Fruit fly (Drosophila melanogaster) ovary, adult (tissue): ENCODE data around the gene GILT3.

ENCODE experiments used
- CG17801 ChIP-seq: fragments of 200-800 bp; optimal IDR thresholded peaks from 2 replicates; lab custom pipeline; 2019; ENCODE audit warnings: missing biosample characterization, mild to moderate bottlenecking, missing genetic modification characterization, moderate library complexity; ENCODE audit not compliant: partially characterized antibody

GILT3 gene

dm6 chr3R:23677058-23677457, at the start of gene GILT3:
GILT3 (plus strand) TSS chr3R:23677358.
- TF ChIP-seq CG17801 (GFP tag; lab: Kevin White, UChicago) = no peak

- peak; percentile 25 for TF ChIP-seq CG17801 (GFP tag; lab: Kevin White, UChicago)
These were observed 47.6 kb upstream of the GILT3 start for dm6 chr3R:23629572-23629971.

dm6 chr3R:23634789-23635188, 42.4 kb upstream of the GILT3 start:
- TF ChIP-seq CG17801 (GFP tag; lab: Kevin White, UChicago) = no peak

dm6 chr3R:23637277-23637676, 39.9 kb upstream of the GILT3 start:
- no peak for TF ChIP-seq CG17801 (GFP tag; lab: Kevin White, UChicago)

dm6 chr3R:23638351-23638750, 38.8 kb upstream of the GILT3 start:
- TF ChIP-seq CG17801 (GFP tag; lab: Kevin White, UChicago) = no peak

dm6 chr3R:23639583-23639982, 37.6 kb upstream of the GILT3 start:
- no peak for TF ChIP-seq CG17801 (GFP tag; lab: Kevin White, UChicago)

dm6 chr3R:23642836-23643235, 34.3 kb upstream of the GILT3 start:
- no peak for TF ChIP-seq CG17801 (GFP tag; lab: Kevin White, UChicago)

dm6 chr3R:23646183-23646582, 31.0 kb upstream of the GILT3 start:
- peak; percentile 42 for TF ChIP-seq CG17801 (GFP tag; lab: Kevin White, UChicago)

- no peak for TF ChIP-seq CG17801 (GFP tag; lab: Kevin White, UChicago)
These were observed 27.3 kb upstream of the GILT3 start for dm6 chr3R:23649831-23650230.

- no peak for TF ChIP-seq CG17801 (GFP tag; lab: Kevin White, UChicago)
These were observed 24.5 kb upstream of the GILT3 start for dm6 chr3R:23652525-23653108.

dm6 chr3R:23655501-23655900, 21.7 kb upstream of the GILT3 start:
- TF ChIP-seq CG17801 (GFP tag; lab: Kevin White, UChicago) = peak; percentile 20

dm6 chr3R:23657357-23658318, 19.5 kb upstream of the GILT3 start:
- no peak for TF ChIP-seq CG17801 (GFP tag; lab: Kevin White, UChicago)

dm6 chr3R:23658948-23659347, 18.2 kb upstream of the GILT3 start:
- TF ChIP-seq CG17801 (GFP tag; lab: Kevin White, UChicago) = peak; percentile 48

dm6 chr3R:23659598-23659997, 17.6 kb upstream of the GILT3 start:
- no peak for TF ChIP-seq CG17801 (GFP tag; lab: Kevin White, UChicago)

- no peak for TF ChIP-seq CG17801 (GFP tag; lab: Kevin White, UChicago)
These were observed 14.4 kb upstream of the GILT3 start for dm6 chr3R:23662782-23663181.

dm6 chr3R:23664437-23664836, 12.7 kb upstream of the GILT3 start:
- TF ChIP-seq CG17801 (GFP tag; lab: Kevin White, UChicago) = no peak
